Worm (Caenorhabditis elegans) whole organism, L2 larva: ENCODE results near the gene cdh-12.
A peak's percentile ranks its signal among the peaks of the same experiment; 100 is the strongest.

Experiments
- C34F6.9 ChIP-seq: fragments of 150-350 bp; optimal IDR thresholded peaks from 2 replicates; lab custom pipeline; 2014; ENCODE audit warnings: missing biosample characterization, missing genetic modification characterization
- F13H6.1 ChIP-seq: sonication (generic microtip); optimal IDR thresholded peaks from 2 replicates; lab custom pipeline; 2016; ENCODE audit warnings: missing genetic modification characterization, missing compliant biosample characterization
- R02D3.7 ChIP-seq: fragments of 150-350 bp; optimal IDR thresholded peaks from 2 replicates; lab custom pipeline; 2014; ENCODE audit warnings: missing biosample characterization, missing genetic modification characterization
- Y55F3AM.14 ChIP-seq: fragments of 200-800 bp; sonication (Bioruptor generic); optimal IDR thresholded peaks from 2 replicates; lab custom pipeline; 2018; ENCODE audit warnings: mild to moderate bottlenecking, missing genetic modification characterization, missing compliant biosample characterization
- alr-1 ChIP-seq: fragments of 150-350 bp; optimal IDR thresholded peaks from 2 replicates; lab custom pipeline; 2014; ENCODE audit warnings: missing biosample characterization, missing genetic modification characterization
- blmp-1 ChIP-seq: sonication (generic microtip); optimal IDR thresholded peaks from 2 replicates; lab custom pipeline; 2017; ENCODE audit warnings: missing genetic modification characterization, mild to moderate bottlenecking, missing compliant biosample characterization, antibody characterized with exemption, moderate library complexity; ENCODE audit not compliant: insufficient read depth
- crh-2 ChIP-seq: sonication (generic microtip); optimal IDR thresholded peaks from 2 replicates; lab custom pipeline; 2017; ENCODE audit warnings: missing biosample characterization, missing genetic modification characterization
- dmd-4 ChIP-seq: sonication (generic microtip); optimal IDR thresholded peaks from 2 replicates; lab custom pipeline; 2017; ENCODE audit warnings: missing biosample characterization, missing genetic modification characterization
- egl-27 ChIP-seq: sonication (generic microtip); optimal IDR thresholded peaks from 3 replicates; lab custom pipeline; 2017; ENCODE audit warnings: missing biosample characterization, missing genetic modification reagents, missing genetic modification characterization
- elt-1 ChIP-seq: fragments of 150-350 bp; optimal IDR thresholded peaks from 2 replicates; lab custom pipeline; 2014; ENCODE audit warnings: missing biosample characterization, missing genetic modification characterization
- fos-1 ChIP-seq: fragments of 150-350 bp; optimal IDR thresholded peaks from 2 replicates; lab custom pipeline; 2014; ENCODE audit warnings: missing biosample characterization, missing genetic modification characterization
- gmeb-1 ChIP-seq: fragments of 150-350 bp; optimal IDR thresholded peaks from 2 replicates; lab custom pipeline; 2014; ENCODE audit warnings: missing biosample characterization, missing genetic modification characterization
- lin-11 ChIP-seq: fragments of 150-350 bp; sonication (generic microtip); optimal IDR thresholded peaks from 2 replicates; lab custom pipeline; 2014; ENCODE audit warnings: missing biosample characterization, missing genetic modification characterization, inconsistent platforms, mixed read lengths
- lin-13 ChIP-seq: fragments of 150-350 bp; optimal IDR thresholded peaks from 2 replicates; lab custom pipeline; 2014; ENCODE audit warnings: missing biosample characterization, missing genetic modification reagents, missing genetic modification characterization
- lsy-2 ChIP-seq, 2 experiments: fragments of 150-350 bp in 1 of 2; sonication (generic microtip) in 1 of 2; optimal IDR thresholded peaks; 2 replicates each; lab custom pipeline; 2014 to 2017; ENCODE audit warnings: missing biosample characterization in 2 of 2, missing genetic modification characterization in 2 of 2
- mab-5 ChIP-seq: fragments of 150-350 bp; optimal IDR thresholded peaks from 2 replicates; lab custom pipeline; 2014; ENCODE audit warnings: missing biosample characterization, missing genetic modification characterization
- mbf-1 ChIP-seq: sonication (generic microtip); optimal IDR thresholded peaks from 2 replicates; lab custom pipeline; 2017; ENCODE audit warnings: missing biosample characterization, missing genetic modification characterization
- nhr-10 ChIP-seq: sonication (generic microtip); optimal IDR thresholded peaks from 2 replicates; lab custom pipeline; 2017; ENCODE audit warnings: missing biosample characterization, missing genetic modification characterization
- nhr-11 ChIP-seq: fragments of 150-350 bp; optimal IDR thresholded peaks from 2 replicates; lab custom pipeline; 2014; ENCODE audit warnings: missing biosample characterization, missing genetic modification characterization
- nhr-129 ChIP-seq: fragments of 150-350 bp; optimal IDR thresholded peaks from 2 replicates; lab custom pipeline; 2014; ENCODE audit warnings: missing biosample characterization, missing genetic modification characterization
- nhr-21 ChIP-seq: fragments of 150-350 bp; optimal IDR thresholded peaks from 2 replicates; lab custom pipeline; 2014; ENCODE audit warnings: missing biosample characterization, missing genetic modification characterization
- nhr-23 ChIP-seq: fragments of 150-350 bp; optimal IDR thresholded peaks from 2 replicates; lab custom pipeline; 2014; ENCODE audit warnings: missing biosample characterization, missing genetic modification reagents, missing genetic modification characterization
- nhr-237 ChIP-seq: fragments of 150-350 bp; optimal IDR thresholded peaks from 2 replicates; lab custom pipeline; 2014; ENCODE audit warnings: missing biosample characterization, missing genetic modification characterization
- nhr-25 ChIP-seq: fragments of 150-350 bp; sonication (generic microtip); optimal IDR thresholded peaks from 3 replicates; lab custom pipeline; 2014; ENCODE audit warnings: missing biosample characterization, missing genetic modification characterization
- nhr-6 ChIP-seq: fragments of 150-350 bp; optimal IDR thresholded peaks from 2 replicates; lab custom pipeline; 2014; ENCODE audit warnings: missing biosample characterization, missing genetic modification characterization
- peb-1 ChIP-seq: fragments of 150-350 bp; optimal IDR thresholded peaks from 2 replicates; lab custom pipeline; 2014; ENCODE audit warnings: missing biosample characterization, missing genetic modification characterization
- sem-4 ChIP-seq: fragments of 150-350 bp; optimal IDR thresholded peaks from 2 replicates; lab custom pipeline; 2014; ENCODE audit warnings: missing biosample characterization, missing genetic modification reagents, missing genetic modification characterization
- sma-3 ChIP-seq: sonication (generic microtip); optimal IDR thresholded peaks from 2 replicates; lab custom pipeline; 2016; ENCODE audit warnings: missing genetic modification reagents, missing genetic modification characterization, missing compliant biosample characterization
- sma-9 ChIP-seq, 2 experiments: fragments of 150-350 bp in 1 of 2; sonication (generic microtip) in 1 of 2; optimal IDR thresholded peaks; 2 replicates each; lab custom pipeline; 2014 to 2016; ENCODE audit warnings: missing genetic modification characterization in 2 of 2, mild to moderate bottlenecking in 1 of 2, missing biosample characterization in 1 of 2, missing compliant biosample characterization in 1 of 2, missing genetic modification reagents in 1 of 2, moderate library complexity in 1 of 2
- zag-1 ChIP-seq: fragments of 150-350 bp; optimal IDR thresholded peaks from 2 replicates; lab custom pipeline; 2014; ENCODE audit warnings: missing biosample characterization, missing genetic modification characterization
- ztf-1 ChIP-seq: fragments of 200-800 bp; sonication (Bioruptor generic); conservative IDR thresholded peaks from 2 replicates; pipeline ENCODE4 v1.3.6; 2022; ENCODE audit warnings: missing genetic modification characterization, missing compliant biosample characterization
- ztf-4 ChIP-seq: fragments of 150-350 bp; optimal IDR thresholded peaks from 2 replicates; lab custom pipeline; 2014; ENCODE audit warnings: missing biosample characterization, missing genetic modification characterization

cdh-12 gene

ce11 chrIII:1216096-1216495, 64.3 kb downstream of the cdh-12 start:
- TF ChIP-seq nhr-21 (no peak), zag-1 (tag; lab: Kevin White, UChicago) (no peak), Y55F3AM.14 (no peak), sma-3 (no peak), lin-11 (no peak), lin-13 (no peak), alr-1 (tag; lab: Kevin White, UChicago) (no peak), peb-1 (tag; lab: Kevin White, UChicago) (no peak), mbf-1 (no peak), gmeb-1 (no peak), nhr-11 (tag; lab: Kevin White, UChicago) (no peak), R02D3.7 (tag; lab: Kevin White, UChicago) (no peak)

- TF ChIP-seq R02D3.7 (tag; lab: Kevin White, UChicago) = no peak
- TF ChIP-seq nhr-6 (tag; lab: Kevin White, UChicago) = no peak
- no peak for TF ChIP-seq alr-1 (tag; lab: Kevin White, UChicago)
- TF ChIP-seq lsy-2 (tag; optimal IDR thresholded peaks at IDR 0.05; lab: Kevin White, UChicago) = peak in 1 of 2 experiments; percentile 15
- no peak for TF ChIP-seq sem-4 (tag; lab: Kevin White, UChicago)
Observed at ce11 chrIII:1218221-1218620, 66.4 kb downstream of the cdh-12 start.

- TF ChIP-seq C34F6.9 (tag; lab: Kevin White, UChicago) (no peak), lin-13 (peak; percentile 58)
Observed at ce11 chrIII:1218998-1219397, 67.2 kb downstream of the cdh-12 start.

- TF ChIP-seq sma-3 (no peak), fos-1 (tag; lab: Kevin White, UChicago) (peak; percentile 50)
Observed at ce11 chrIII:1220012-1220411, 68.2 kb downstream of the cdh-12 start.

ce11 chrIII:1221995-1222394, 70.2 kb downstream of the cdh-12 start:
- TF ChIP-seq mab-5 (tag; lab: Kevin White, UChicago) = no peak
- TF ChIP-seq fos-1 (tag; lab: Kevin White, UChicago) = peak; percentile 65

ce11 chrIII:1223319-1224093, 71.7 kb downstream of the cdh-12 start:
- peak; percentile 36 for TF ChIP-seq lin-13
- TF ChIP-seq crh-2 (tag; lab: Kevin White, UChicago) = peak; percentile 85
- TF ChIP-seq sma-9 (GFP tag; optimal IDR thresholded peaks at IDR 0.05; lab: Kevin White, UChicago) = peak; percentile 62
- no peak for TF ChIP-seq sma-9 (tag; optimal IDR thresholded peaks at IDR 0.05; lab: Kevin White, UChicago)
- TF ChIP-seq peb-1 (tag; lab: Kevin White, UChicago) = no peak
- no peak for TF ChIP-seq nhr-10 (tag; lab: Kevin White, UChicago)
- peak; percentile 25 for TF ChIP-seq nhr-129 (tag; lab: Kevin White, UChicago)
- peak; percentile 61 for TF ChIP-seq F13H6.1
- peak; percentile 68 for TF ChIP-seq fos-1 (tag; lab: Kevin White, UChicago)

ce11 chrIII:1225116-1225515, 73.3 kb downstream of the cdh-12 start:
- TF ChIP-seq egl-27 (tag; lab: Kevin White, UChicago) (no peak), ztf-1 (GFP tag; lab: Robert Waterston, UW) (no peak), lin-11 (no peak), nhr-237 (tag; lab: Kevin White, UChicago) (no peak), sma-9 (GFP tag; optimal IDR thresholded peaks at IDR 0.05; lab: Kevin White, UChicago) (no peak), sma-9 (tag; optimal IDR thresholded peaks at IDR 0.05; lab: Kevin White, UChicago) (no peak), nhr-11 (tag; lab: Kevin White, UChicago) (no peak), elt-1 (tag; lab: Kevin White, UChicago) (no peak), dmd-4 (tag; lab: Kevin White, UChicago) (no peak), nhr-23 (tag; lab: Kevin White, UChicago) (no peak), nhr-129 (tag; lab: Kevin White, UChicago) (no peak), gmeb-1 (no peak), ztf-4 (tag; lab: Kevin White, UChicago) (no peak), fos-1 (tag; lab: Kevin White, UChicago) (no peak), nhr-25 (tag; lab: Kevin White, UChicago) (no peak), blmp-1 (tag; lab: Kevin White, UChicago) (no peak)
